Worm (Caenorhabditis elegans) whole organism, L2 larva: ENCODE results near the gene nhr-119.

Source experiments
- snpc-4 ChIP-seq: fragments of 150-350 bp; optimal IDR thresholded peaks from 2 replicates; lab custom pipeline; 2014; ENCODE audit warnings: missing biosample characterization, missing genetic modification characterization
- unc-62 ChIP-seq: fragments of 150-350 bp; optimal IDR thresholded peaks from 2 replicates; lab custom pipeline; 2014; ENCODE audit warnings: missing biosample characterization, missing genetic modification reagents, missing genetic modification characterization

DNA sequence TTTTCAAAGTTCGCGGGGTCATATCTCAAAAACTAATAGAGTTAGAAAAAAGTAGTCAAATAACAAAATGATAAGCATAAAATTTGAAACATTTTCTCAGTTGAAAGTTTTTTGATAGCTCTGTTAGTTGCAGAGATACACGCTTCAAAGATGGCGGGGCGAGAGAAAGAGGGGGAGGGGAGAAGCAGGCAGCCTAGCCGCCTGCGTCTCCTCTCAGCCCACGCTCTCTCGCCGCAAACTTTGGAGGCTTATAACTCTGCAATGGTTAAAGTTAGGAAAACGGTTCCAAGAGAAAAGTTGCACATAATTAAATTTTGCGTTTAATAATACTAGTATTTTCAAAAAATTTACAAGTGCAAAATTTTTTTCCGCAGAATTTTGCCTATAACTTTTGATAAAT, 1.4 kb upstream of the nhr-119 start:
- TF ChIP-seq snpc-4 (tag; lab: Kevin White, UChicago) (no peak), unc-62 (GFP tag; lab: Kevin White, UChicago) (no peak)
